Worm (Caenorhabditis elegans) whole organism, mixed stage, embryonic: ENCODE data around the gene cft-1.

ENCODE experiments used
- ces-1 ChIP-seq: fragments of 150-350 bp; optimal IDR thresholded peaks from 2 replicates; lab custom pipeline; 2014; ENCODE audit warnings: missing biosample characterization, missing genetic modification reagents, missing genetic modification characterization
- ham-2 ChIP-seq: fragments of 200-800 bp; sonication (Bioruptor generic); optimal IDR thresholded peaks from 2 replicates; lab custom pipeline; 2018; ENCODE audit warnings: mild to moderate bottlenecking, missing genetic modification characterization, missing compliant biosample characterization
- lin-32 ChIP-seq: fragments of 200-800 bp; sonication (Bioruptor generic); optimal IDR thresholded peaks from 2 replicates; lab custom pipeline; 2018; ENCODE audit warnings: mild to moderate bottlenecking, missing genetic modification characterization, missing compliant biosample characterization
- nhr-28 ChIP-seq: fragments of 150-350 bp; optimal IDR thresholded peaks from 2 replicates; lab custom pipeline; 2014; ENCODE audit warnings: missing biosample characterization, missing genetic modification characterization
- pha-4 ChIP-seq: fragments of 150-350 bp; optimal IDR thresholded peaks from 2 replicates; lab custom pipeline; 2018; ENCODE audit warnings: missing biosample characterization, missing genetic modification reagents, missing genetic modification characterization
- sptf-1 ChIP-seq: sonication (generic microtip); optimal IDR thresholded peaks from 2 replicates; lab custom pipeline; 2017; ENCODE audit warnings: mild to moderate bottlenecking, missing genetic modification characterization, moderate library complexity, missing compliant biosample characterization

DNA sequence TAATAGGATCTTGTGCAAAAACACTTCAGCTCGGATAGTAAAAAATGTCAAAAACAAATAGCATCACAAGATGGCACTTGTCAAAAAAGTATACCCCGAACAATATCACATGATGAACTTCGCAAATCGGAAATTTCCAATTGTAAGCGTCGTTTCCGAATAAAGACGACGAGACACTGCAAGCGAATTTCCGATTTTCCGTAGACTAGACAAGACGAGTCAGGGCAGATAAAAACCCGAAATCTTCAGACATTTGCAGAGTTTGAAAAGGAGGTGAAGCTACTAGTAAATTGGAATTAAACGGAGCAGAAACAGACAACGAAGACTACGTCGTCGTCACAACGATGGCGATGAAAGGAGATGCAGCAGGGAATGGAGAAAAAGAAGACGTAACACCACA lies 33.1 kb downstream of the cft-1 start:
- TF ChIP-seq ces-1 (GFP tag; lab: Kevin White, UChicago) (peak; percentile 32), pha-4 (tag; lab: Kevin White, UChicago) (no peak), lin-32 (GFP tag; lab: Kevin White, UChicago) (no peak), nhr-28 (no peak), ham-2 (no peak), sptf-1 (tag; lab: Kevin White, UChicago) (no peak)
